Worm (Caenorhabditis elegans): ENCODE results near the gene T21B4.3.
A peak's percentile ranks its signal among the peaks of the same experiment; 100 is the strongest.

The T21B4.3 gene

DNA sequence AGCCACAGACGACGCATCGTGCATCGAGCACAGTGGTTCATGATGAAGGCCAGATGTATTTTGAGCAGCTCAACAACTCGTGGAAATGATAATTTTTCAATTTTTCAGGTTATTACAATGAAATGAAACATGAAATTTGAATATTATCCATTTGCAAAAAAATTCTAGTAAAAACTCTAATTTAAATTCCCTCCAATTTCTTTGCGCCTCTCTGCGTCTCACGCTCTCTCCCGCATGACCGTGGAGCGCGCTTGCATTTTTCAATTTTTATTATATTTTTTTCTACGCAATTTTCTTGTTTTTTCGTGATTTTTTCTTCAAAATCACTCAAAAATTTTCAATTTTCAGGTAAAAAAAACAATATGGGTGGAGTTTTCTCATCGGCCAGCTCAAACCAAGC lies 37.5 kb downstream of the T21B4.3 start, which contains the start of gene tag-281:
tag-281 (plus strand) TSS at position 340 of the 400 bp plus-strand sequence.
- no peak for TF ChIP-seq zip-8 (tag; optimal IDR thresholded peaks at IDR 0.05)
- TF ChIP-seq ham-2 (GFP tag; optimal IDR thresholded peaks at IDR 0.05), result no peak
- TF ChIP-seq pha-4 (tag; optimal IDR thresholded peaks at IDR 0.05), result peak; percentile 17
- TF ChIP-seq ztf-11 (tag; optimal IDR thresholded peaks at IDR 0.05), result no peak
- TF ChIP-seq nhr-76 (tag; optimal IDR thresholded peaks at IDR 0.05), result no peak
- TF ChIP-seq mep-1 (tag; optimal IDR thresholded peaks at IDR 0.05), result peak; percentile 72
- peak; percentile 54 for TF ChIP-seq nhr-237 (tag; optimal IDR thresholded peaks at IDR 0.05)
- TF ChIP-seq snpc-4 (tag; optimal IDR thresholded peaks at IDR 0.05), result no peak
- no peak for TF ChIP-seq hlh-1 (tag; optimal IDR thresholded peaks at IDR 0.05)
- peak; percentile 37 for TF ChIP-seq ceh-39 (tag; optimal IDR thresholded peaks at IDR 0.05)
- no peak for TF ChIP-seq unc-120 (tag; optimal IDR thresholded peaks at IDR 0.05; ENCODE audit: poor library complexity, severe bottlenecking)
- TF ChIP-seq ceh-43 (GFP tag; optimal IDR thresholded peaks at IDR 0.05), result no peak
- no peak for TF ChIP-seq lin-32 (GFP tag; optimal IDR thresholded peaks at IDR 0.05)
- peak; percentile 9 for TF ChIP-seq lin-13 (tag; optimal IDR thresholded peaks at IDR 0.05)
- TF ChIP-seq flh-1 (GFP tag; optimal IDR thresholded peaks at IDR 0.05), result no peak
- TF ChIP-seq mls-2 (tag; optimal IDR thresholded peaks at IDR 0.05), result no peak
- TF ChIP-seq ces-1 (GFP tag; optimal IDR thresholded peaks at IDR 0.05), result peak; percentile 70
- TF ChIP-seq lsy-2 (tag; optimal IDR thresholded peaks at IDR 0.05), result peak; percentile 82
- TF ChIP-seq nhr-12 (tag; optimal IDR thresholded peaks at IDR 0.05), result no peak
- TF ChIP-seq unc-62 (GFP tag; optimal IDR thresholded peaks at IDR 0.05), result no peak
- TF ChIP-seq unc-39 (tag; optimal IDR thresholded peaks at IDR 0.05), result no peak
- no peak for TF ChIP-seq ceh-83 (GFP tag; optimal IDR thresholded peaks at IDR 0.05)
- no peak for TF ChIP-seq elt-3 (tag; optimal IDR thresholded peaks at IDR 0.05)
- no peak for TF ChIP-seq tbx-8 (GFP tag; optimal IDR thresholded peaks at IDR 0.05)
- no peak for TF ChIP-seq bed-3 (GFP tag; optimal IDR thresholded peaks at IDR 0.05)
- peak; percentile 38 for TF ChIP-seq nhr-2 (tag; optimal IDR thresholded peaks at IDR 0.05)
- no peak for TF ChIP-seq drap-1 (GFP tag; optimal IDR thresholded peaks at IDR 0.05)
- no peak for TF ChIP-seq nhr-28 (tag; optimal IDR thresholded peaks at IDR 0.05)
- no peak for TF ChIP-seq mab-5 (tag; optimal IDR thresholded peaks at IDR 0.05)
- peak; percentile 25 for TF ChIP-seq sptf-1 (tag; optimal IDR thresholded peaks at IDR 0.05)
- TF ChIP-seq M03D4.4 (tag; optimal IDR thresholded peaks at IDR 0.05), result no peak
- no peak for TF ChIP-seq sem-2 (GFP tag; optimal IDR thresholded peaks at IDR 0.05)
- TF ChIP-seq cnd-1 (tag; optimal IDR thresholded peaks at IDR 0.05), result no peak
- no peak for TF ChIP-seq blmp-1 (tag; optimal IDR thresholded peaks at IDR 0.05)
- TF ChIP-seq elt-1 (tag; optimal IDR thresholded peaks at IDR 0.05; ENCODE audit: borderline replicate concordance, insufficient read depth), result no peak

DNA sequence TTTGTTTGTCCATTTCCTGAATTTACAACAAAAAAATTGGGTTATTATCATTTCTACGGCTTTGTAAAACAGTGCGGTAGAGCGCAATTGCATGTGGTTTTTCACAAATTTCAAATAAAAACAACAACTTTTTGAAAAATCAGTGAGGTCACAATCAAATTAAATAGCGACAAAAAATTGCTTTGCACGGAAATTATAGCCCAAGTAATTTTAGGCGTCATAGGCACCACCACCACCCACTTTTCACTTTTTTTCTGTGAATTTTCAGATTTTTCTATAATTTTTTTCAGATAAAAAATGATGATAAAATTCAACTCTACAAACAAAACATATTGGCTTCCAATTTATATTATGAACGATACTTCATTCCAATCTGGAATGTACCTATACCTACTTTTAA lies 39.6 kb downstream of the T21B4.3 start, which contains the start of gene sre-38:
sre-38 (plus strand) TSS at position 301 of the 400 bp plus-strand sequence.
- no peak for TF ChIP-seq nhr-237 (tag; optimal IDR thresholded peaks at IDR 0.05)
- TF ChIP-seq mab-5 (tag; optimal IDR thresholded peaks at IDR 0.05), result no peak
- no peak for TF ChIP-seq zip-8 (tag; optimal IDR thresholded peaks at IDR 0.05)
- TF ChIP-seq elt-1 (tag; optimal IDR thresholded peaks at IDR 0.05; ENCODE audit: borderline replicate concordance, insufficient read depth), result no peak
- no peak for TF ChIP-seq hlh-1 (tag; optimal IDR thresholded peaks at IDR 0.05)
- TF ChIP-seq bed-3 (GFP tag; optimal IDR thresholded peaks at IDR 0.05), result no peak
- no peak for TF ChIP-seq flh-1 (GFP tag; optimal IDR thresholded peaks at IDR 0.05)
- TF ChIP-seq ztf-11 (tag; optimal IDR thresholded peaks at IDR 0.05), result no peak
- TF ChIP-seq mep-1 (tag; optimal IDR thresholded peaks at IDR 0.05), result no peak
- TF ChIP-seq nhr-28 (tag; optimal IDR thresholded peaks at IDR 0.05), result no peak
- no peak for TF ChIP-seq unc-39 (tag; optimal IDR thresholded peaks at IDR 0.05)
- no peak for TF ChIP-seq ceh-43 (GFP tag; optimal IDR thresholded peaks at IDR 0.05)
- no peak for TF ChIP-seq lin-13 (tag; optimal IDR thresholded peaks at IDR 0.05)
- TF ChIP-seq cnd-1 (tag; optimal IDR thresholded peaks at IDR 0.05), result no peak
- no peak for TF ChIP-seq ceh-39 (tag; optimal IDR thresholded peaks at IDR 0.05)

DNA sequence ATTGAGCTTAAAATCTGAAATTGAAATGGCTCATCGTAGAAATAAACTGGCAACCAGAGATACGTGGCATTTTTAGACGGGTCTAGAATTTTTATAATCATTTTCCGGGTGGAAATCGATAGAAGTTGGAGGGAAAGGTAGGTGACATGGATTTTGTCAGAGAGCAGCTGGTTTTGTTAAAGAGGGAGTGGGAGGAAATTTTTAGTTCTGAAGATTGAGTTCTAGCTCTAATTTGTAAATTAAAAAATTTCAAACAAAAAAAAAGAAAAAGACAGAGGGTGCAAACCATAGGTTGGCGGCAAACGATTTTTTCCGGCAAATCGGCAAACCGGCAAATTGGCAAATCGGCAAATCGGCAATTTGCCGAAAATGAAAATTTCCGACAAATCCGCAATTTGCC lies 40.2 kb downstream of the T21B4.3 start, which contains the start of gene sre-32:
sre-32 (minus strand) TSS at position 101 of the 400 bp plus-strand sequence.
- TF ChIP-seq lsy-2 (tag; optimal IDR thresholded peaks at IDR 0.05), result no peak
- TF ChIP-seq unc-120 (tag; optimal IDR thresholded peaks at IDR 0.05; ENCODE audit: poor library complexity, severe bottlenecking), result no peak
- no peak for TF ChIP-seq blmp-1 (tag; optimal IDR thresholded peaks at IDR 0.05)
- no peak for TF ChIP-seq drap-1 (GFP tag; optimal IDR thresholded peaks at IDR 0.05)
- TF ChIP-seq lin-32 (GFP tag; optimal IDR thresholded peaks at IDR 0.05), result no peak
- no peak for TF ChIP-seq nhr-12 (tag; optimal IDR thresholded peaks at IDR 0.05)
- no peak for TF ChIP-seq pha-4 (tag; optimal IDR thresholded peaks at IDR 0.05)
- TF ChIP-seq lin-13 (tag; optimal IDR thresholded peaks at IDR 0.05), result no peak
- TF ChIP-seq elt-3 (tag; optimal IDR thresholded peaks at IDR 0.05), result no peak
- no peak for TF ChIP-seq mep-1 (tag; optimal IDR thresholded peaks at IDR 0.05)
- TF ChIP-seq ztf-11 (tag; optimal IDR thresholded peaks at IDR 0.05), result no peak
- TF ChIP-seq ces-1 (GFP tag; optimal IDR thresholded peaks at IDR 0.05), result no peak
- TF ChIP-seq elt-1 (tag; optimal IDR thresholded peaks at IDR 0.05; ENCODE audit: borderline replicate concordance, insufficient read depth), result no peak
- TF ChIP-seq bed-3 (GFP tag; optimal IDR thresholded peaks at IDR 0.05), result no peak
- no peak for TF ChIP-seq ceh-43 (GFP tag; optimal IDR thresholded peaks at IDR 0.05)
- no peak for TF ChIP-seq ceh-39 (tag; optimal IDR thresholded peaks at IDR 0.05)
- TF ChIP-seq flh-1 (GFP tag; optimal IDR thresholded peaks at IDR 0.05), result no peak
- TF ChIP-seq unc-39 (tag; optimal IDR thresholded peaks at IDR 0.05), result no peak
